Fruit fly (Drosophila melanogaster) Kc167 (cell line): ENCODE measurements around the gene CG10211.

Experiments
- Sin3A ChIP-seq: fragments of >200 bp; optimal IDR thresholded peaks from 2 replicates; lab custom pipeline; 2018; ENCODE audit warnings: missing external identifiers
- insv ChIP-seq: fragments of >200 bp; optimal IDR thresholded peaks from 3 replicates; lab custom pipeline; 2018; ENCODE audit warnings: missing external identifiers
- psq ChIP-seq: fragments of >200 bp; optimal IDR thresholded peaks from 2 replicates; lab custom pipeline; 2017; ENCODE audit warnings: missing external identifiers
- ttk ChIP-seq: sonication (Bioruptor generic); optimal IDR thresholded peaks from 2 replicates; lab custom pipeline; 2017; ENCODE audit warnings: missing external identifiers

dm6 chr2L:18566235-18567158 is 49.2 kb downstream of the CG10211 start:
- TF ChIP-seq psq (lab: Kevin White, UChicago) (no peak), insv (no peak), Sin3A (lab: Kevin White, UChicago) (no peak), ttk (lab: Kevin White, UChicago) (no peak)
